Worm (Caenorhabditis elegans): ENCODE results near the gene F58B4.7.

F58B4.7 gene

ce11 chrV:10932411-10932810 lies 9.3 kb upstream of the F58B4.7 start, which contains the start of gene F58B4.5 (continued):
- no peak for TF ChIP-seq nhr-25 (tag; optimal IDR thresholded peaks at IDR 0.05; ENCODE audit: borderline replicate concordance, insufficient read depth)
- TF ChIP-seq unc-130 (GFP tag; optimal IDR thresholded peaks at IDR 0.05): no peak
- no peak for TF ChIP-seq dmd-8 (GFP tag; IDR thresholded peaks at IDR 0.05)
- no peak for TF ChIP-seq Y75B8A.6 (GFP tag; IDR thresholded peaks at IDR 0.05)
- TF ChIP-seq hlh-30 (tag; optimal IDR thresholded peaks at IDR 0.05; ENCODE audit: insufficient read depth): peak; percentile 17
- peak; percentile 32 for TF ChIP-seq mxl-3 (GFP tag; optimal IDR thresholded peaks at IDR 0.05)
- no peak for TF ChIP-seq lin-38 (GFP tag; IDR thresholded peaks at IDR 0.05)
- TF ChIP-seq lin-1 (GFP tag; IDR thresholded peaks at IDR 0.05): no peak
- TF ChIP-seq Y5F2A.4 (GFP tag; optimal IDR thresholded peaks at IDR 0.05): no peak
- no peak for TF ChIP-seq lir-3 (tag; optimal IDR thresholded peaks at IDR 0.05)
- no peak for TF ChIP-seq nhr-77 (tag; optimal IDR thresholded peaks at IDR 0.05)
- TF ChIP-seq mdl-1 (tag; optimal IDR thresholded peaks at IDR 0.05): peak in 1 of 2 experiments; percentile 57

- TF ChIP-seq hmg-1.1 (GFP tag; IDR thresholded peaks at IDR 0.05): no peak
These were observed 8.1 kb upstream of the F58B4.7 start, which contains the start of gene scvp-1 for ce11 chrV:10931189-10931588. Gene scvp-1, minus strand, starts transcription at chrV:10931289.

DNA sequence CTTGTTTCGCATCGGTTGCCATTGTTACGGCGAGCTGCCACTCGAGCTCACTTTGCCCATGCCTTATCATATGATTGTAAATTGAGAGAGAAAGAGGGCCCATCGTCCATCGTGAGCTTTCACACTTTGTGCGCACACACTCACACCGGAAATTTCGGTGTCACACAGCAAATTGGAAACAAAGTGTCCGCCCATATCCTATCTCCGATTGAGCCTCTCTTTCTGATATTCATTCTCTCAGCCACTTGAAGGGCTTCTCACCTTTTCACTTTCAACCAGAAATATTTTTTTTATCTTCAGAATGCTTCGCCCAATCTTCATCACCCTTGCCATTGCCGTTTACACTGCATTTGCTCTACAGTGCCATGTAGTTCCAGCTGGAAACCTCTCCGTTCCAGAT lies 6.4 kb upstream of the F58B4.7 start, which contains the start of gene F58B4.3:
TSS of gene F58B4.3 (plus strand) at position 301 of the 400 bp plus-strand sequence.
- TF ChIP-seq lim-7 (GFP tag; IDR thresholded peaks at IDR 0.05): no peak
- no peak for TF ChIP-seq R02D3.7 (tag; optimal IDR thresholded peaks at IDR 0.05)

ce11 chrV:10925658-10926057 lies 2.5 kb upstream of the F58B4.7 start:
- TF ChIP-seq dmd-6 (GFP tag; IDR thresholded peaks at IDR 0.05): no peak

ce11 chrV:10924731-10925130 lies 1.6 kb upstream of the F58B4.7 start, which contains the start of gene F58B4.6:
Gene F58B4.6, plus strand, starts transcription at chrV:10925031.
- TF ChIP-seq madf-5 (GFP tag; IDR thresholded peaks at IDR 0.05): no peak

DNA sequence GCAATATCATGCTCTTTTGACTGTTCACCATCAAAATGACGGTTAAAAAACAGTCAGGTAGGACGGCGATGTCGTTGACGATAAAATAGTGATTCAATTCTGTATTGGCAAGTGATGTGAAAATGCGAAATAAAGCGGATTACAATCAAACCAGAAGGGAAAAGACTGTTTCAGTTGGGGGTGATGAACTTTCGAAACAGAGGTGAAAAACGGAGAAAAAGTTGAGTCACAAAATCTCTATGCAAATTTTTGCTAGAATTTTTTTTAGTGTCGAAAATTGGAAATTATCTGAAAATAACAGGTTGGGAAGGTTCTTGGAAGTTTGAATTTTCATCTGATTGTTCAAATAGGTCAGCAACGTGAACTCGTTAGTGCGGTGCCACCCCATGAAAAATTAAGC lies 1.4 kb downstream of the F58B4.7 start, which contains the start of gene nas-31:
TSS of gene nas-31 (minus strand) at position 101 of the 400 bp plus-strand sequence.
- peak in 1 of 2 experiments; percentile 58 for TF ChIP-seq unc-62 (GFP tag; optimal IDR thresholded peaks at IDR 0.05 in 1 of 2)
- no peak for TF ChIP-seq unc-62 (tag; optimal IDR thresholded peaks at IDR 0.05)
- no peak for TF ChIP-seq T20F7.1 (GFP tag; optimal IDR thresholded peaks at IDR 0.05)
- TF ChIP-seq cey-2 (tag; optimal IDR thresholded peaks at IDR 0.05; ENCODE audit: borderline replicate concordance, insufficient read depth): no peak
- no peak for TF ChIP-seq ztf-11 (tag; optimal IDR thresholded peaks at IDR 0.05)
- TF ChIP-seq daf-8 (GFP tag; IDR thresholded peaks at IDR 0.05): no peak
- TF ChIP-seq aha-1 (tag): peak; percentile 36
- TF ChIP-seq duxl-1 (tag; optimal IDR thresholded peaks at IDR 0.05; ENCODE audit: poor library complexity): no peak
- TF ChIP-seq attf-4 (tag; optimal IDR thresholded peaks at IDR 0.05): no peak
- TF ChIP-seq ceh-44 (GFP tag; IDR thresholded peaks at IDR 0.05): no peak
- TF ChIP-seq nhr-42 (GFP tag; IDR thresholded peaks at IDR 0.05): no peak
- no peak for TF ChIP-seq egl-43 (GFP tag; IDR thresholded peaks at IDR 0.05)
- no peak for TF ChIP-seq set-16 (GFP tag; IDR thresholded peaks at IDR 0.05)
- no peak for TF ChIP-seq nhr-11 (tag; optimal IDR thresholded peaks at IDR 0.05)
- TF ChIP-seq tra-1 (GFP tag; IDR thresholded peaks at IDR 0.05): no peak
